Worm (Caenorhabditis elegans) whole organism, L4 larva: ENCODE measurements around the gene crb-3.

Experiments
- F10B5.3 ChIP-seq: sonication (generic microtip); optimal IDR thresholded peaks from 2 replicates; lab custom pipeline; 2016; ENCODE audit warnings: mild to moderate bottlenecking, missing genetic modification characterization, missing compliant biosample characterization
- F26F4.8 ChIP-seq: fragments of 200-800 bp; sonication (Bioruptor generic); conservative IDR thresholded peaks from 2 replicates; pipeline ENCODE4 v1.3.6; 2022; ENCODE audit warnings: missing genetic modification characterization, missing compliant biosample characterization
- F44E2.7 ChIP-seq: fragments of 200-800 bp; sonication (Bioruptor generic); IDR thresholded peaks from 2 replicates; pipeline ENCODE4 v2.1.2; 2022; ENCODE audit warnings: missing genetic modification characterization, missing compliant biosample characterization
- F49E8.2 ChIP-seq: sonication (generic microtip); optimal IDR thresholded peaks from 2 replicates; lab custom pipeline; 2016; ENCODE audit warnings: missing compliant biosample characterization, mild to moderate bottlenecking, missing genetic modification characterization, borderline replicate concordance
- T20F7.1 ChIP-seq: fragments of 200-800 bp; sonication (Bioruptor generic); optimal IDR thresholded peaks from 2 replicates; lab custom pipeline; 2018; ENCODE audit warnings: mild to moderate bottlenecking, missing genetic modification characterization, missing compliant biosample characterization
- T26A8.4 ChIP-seq: fragments of 200-800 bp; sonication (Bioruptor generic); IDR thresholded peaks from 2 replicates; pipeline ENCODE4 v1.3.6; 2022; ENCODE audit warnings: missing genetic modification characterization, missing compliant biosample characterization
- Y5F2A.4 ChIP-seq: fragments of 200-800 bp; sonication (Bioruptor generic); optimal IDR thresholded peaks from 2 replicates; lab custom pipeline; 2018; ENCODE audit warnings: mild to moderate bottlenecking, missing genetic modification characterization, missing compliant biosample characterization
- ZK337.2 ChIP-seq: fragments of 200-800 bp; sonication (Bioruptor generic); IDR thresholded peaks from 2 replicates; pipeline ENCODE4 v1.3.6; 2022; ENCODE audit warnings: missing genetic modification reagents, missing genetic modification characterization, missing compliant biosample characterization
- ZK546.5 ChIP-seq, 2 experiments: sonication (generic microtip); optimal IDR thresholded peaks; 2 replicates each; lab custom pipeline; 2017; ENCODE audit warnings: missing biosample characterization in 2 of 2, missing genetic modification characterization in 2 of 2
- attf-4 ChIP-seq: sonication (generic microtip); optimal IDR thresholded peaks from 3 replicates; lab custom pipeline; 2017; ENCODE audit warnings: missing biosample characterization, missing genetic modification characterization
- daf-12 ChIP-seq: fragments of 150-350 bp; optimal IDR thresholded peaks from 2 replicates; lab custom pipeline; 2014; ENCODE audit warnings: missing biosample characterization, missing genetic modification reagents, missing genetic modification characterization
- daf-16 ChIP-seq, 3 experiments: sonication (generic microtip); optimal IDR thresholded peaks; 2 replicates each; lab custom pipeline; 2016 to 2017; ENCODE audit warnings: missing genetic modification characterization in 3 of 3, missing genetic modification reagents in 3 of 3, mild to moderate bottlenecking in 2 of 3, missing compliant biosample characterization in 2 of 3, missing biosample characterization in 1 of 3, moderate library complexity in 1 of 3
- daf-19 ChIP-seq: fragments of 200-800 bp; sonication (Bioruptor generic); conservative IDR thresholded peaks from 2 replicates; pipeline ENCODE4 v1.3.6; 2022; ENCODE audit warnings: missing genetic modification characterization, missing compliant biosample characterization
- dmd-6 ChIP-seq: fragments of 200-800 bp; sonication (Bioruptor generic); IDR thresholded peaks from 2 replicates; pipeline ENCODE4 v1.3.6; 2022; ENCODE audit warnings: missing genetic modification reagents, missing genetic modification characterization, missing compliant biosample characterization
- dpl-1 ChIP-seq: fragments of 150-350 bp; optimal IDR thresholded peaks from 2 replicates; lab custom pipeline; 2014; ENCODE audit warnings: missing biosample characterization, missing genetic modification reagents, missing genetic modification characterization
- egl-27 ChIP-seq: sonication (generic microtip); optimal IDR thresholded peaks from 3 replicates; lab custom pipeline; 2017; ENCODE audit warnings: missing biosample characterization, missing genetic modification reagents, missing genetic modification characterization
- fos-1 ChIP-seq: fragments of 150-350 bp; optimal IDR thresholded peaks from 2 replicates; lab custom pipeline; 2014; ENCODE audit warnings: missing biosample characterization, missing genetic modification characterization
- gei-8 ChIP-seq: fragments of 200-800 bp; sonication (Bioruptor generic); optimal IDR thresholded peaks from 2 replicates; lab custom pipeline; 2018; ENCODE audit warnings: mild to moderate bottlenecking, missing genetic modification characterization, missing compliant biosample characterization
- hif-1 ChIP-seq, 2 experiments: sonication (generic microtip); optimal IDR thresholded peaks; 2 replicates each; lab custom pipeline; 2016 to 2017; ENCODE audit warnings: missing compliant biosample characterization in 2 of 2, missing genetic modification characterization in 2 of 2, missing genetic modification reagents in 2 of 2, missing genotype in 2 of 2, mild to moderate bottlenecking in 1 of 2
- hlh-11 ChIP-seq: fragments of 200-800 bp; sonication (Bioruptor generic); optimal IDR thresholded peaks from 2 replicates; lab custom pipeline; 2018; ENCODE audit warnings: mild to moderate bottlenecking, missing genetic modification characterization, missing compliant biosample characterization
- hmg-1.1 ChIP-seq: fragments of 200-800 bp; sonication (Bioruptor generic); IDR thresholded peaks from 2 replicates; pipeline ENCODE4 v1.3.6; 2022; ENCODE audit warnings: missing genetic modification reagents, missing genetic modification characterization, missing compliant biosample characterization
- lim-7 ChIP-seq: fragments of 200-800 bp; sonication (Bioruptor generic); IDR thresholded peaks from 2 replicates; pipeline ENCODE4 v1.3.6; 2022; ENCODE audit warnings: missing genetic modification characterization, missing compliant biosample characterization
- lin-15B ChIP-seq: fragments of 150-350 bp; sonication (generic microtip); optimal IDR thresholded peaks from 3 replicates; lab custom pipeline; 2014; ENCODE audit warnings: missing biosample characterization, missing genetic modification characterization
- lin-39 ChIP-seq: fragments of 150-350 bp; optimal IDR thresholded peaks from 2 replicates; lab custom pipeline; 2014; ENCODE audit warnings: missing biosample characterization, missing genetic modification reagents, missing genetic modification characterization
- madf-5 ChIP-seq, 2 experiments: fragments of 200-800 bp; sonication (Bioruptor generic); IDR thresholded peaks; 2 replicates each; pipeline ENCODE4 v1.3.6; 2022; ENCODE audit warnings: missing compliant biosample characterization in 2 of 2, missing genetic modification characterization in 2 of 2
- madf-9 ChIP-seq: fragments of 200-800 bp; sonication (Bioruptor generic); conservative IDR thresholded peaks from 2 replicates; pipeline ENCODE4 v1.3.6; 2022; ENCODE audit warnings: missing genetic modification reagents, missing genetic modification characterization, missing compliant biosample characterization
- mdt-29 ChIP-seq: fragments of 200-800 bp; sonication (Bioruptor generic); IDR thresholded peaks from 2 replicates; pipeline ENCODE4 v1.3.6; 2022; ENCODE audit warnings: missing genetic modification reagents, missing genetic modification characterization, missing compliant biosample characterization
- mxl-3 ChIP-seq: fragments of 200-800 bp; sonication (Bioruptor generic); optimal IDR thresholded peaks from 2 replicates; lab custom pipeline; 2018; ENCODE audit warnings: mild to moderate bottlenecking, missing genetic modification characterization, missing compliant biosample characterization
- nhr-11 ChIP-seq: fragments of 150-350 bp; optimal IDR thresholded peaks from 2 replicates; lab custom pipeline; 2014; ENCODE audit warnings: missing biosample characterization, missing genetic modification characterization
- nhr-237 ChIP-seq: sonication (generic microtip); optimal IDR thresholded peaks from 2 replicates; lab custom pipeline; 2017; ENCODE audit warnings: missing biosample characterization, missing genetic modification characterization
- nhr-25 ChIP-seq: sonication (generic microtip); optimal IDR thresholded peaks from 2 replicates; lab custom pipeline; 2017; ENCODE audit warnings: missing genetic modification characterization, mild to moderate bottlenecking, missing compliant biosample characterization, antibody characterized with exemption, moderate library complexity, borderline replicate concordance; ENCODE audit not compliant: insufficient read depth
- nhr-28 ChIP-seq: fragments of 150-350 bp; optimal IDR thresholded peaks from 2 replicates; lab custom pipeline; 2014; ENCODE audit warnings: missing biosample characterization, missing genetic modification characterization
- nhr-76 ChIP-seq: fragments of 150-350 bp; optimal IDR thresholded peaks from 2 replicates; lab custom pipeline; 2014; ENCODE audit warnings: missing biosample characterization, missing genetic modification characterization
- nhr-77 ChIP-seq: fragments of 150-350 bp; optimal IDR thresholded peaks from 2 replicates; lab custom pipeline; 2014; ENCODE audit warnings: missing biosample characterization, missing genetic modification characterization
- pha-4 ChIP-seq, 2 experiments: fragments of 150-350 bp in 1 of 2; fragments of 200-800 bp in 1 of 2; sonication (Bioruptor generic) in 1 of 2; IDR thresholded peaks in 1 of 2; optimal IDR thresholded peaks in 1 of 2; 2 replicates each; pipeline versions ENCODE4 v1.3.6 to Lab custom; 2014 to 2022; ENCODE audit warnings: missing genetic modification characterization in 2 of 2, missing genetic modification reagents in 2 of 2, missing biosample characterization in 1 of 2, missing compliant biosample characterization in 1 of 2
- php-3 ChIP-seq: fragments of 200-800 bp; sonication (Bioruptor generic); IDR thresholded peaks from 2 replicates; pipeline ENCODE4 v1.3.6; 2022; ENCODE audit warnings: missing genetic modification reagents, missing genetic modification characterization, missing compliant biosample characterization
- saeg-2 ChIP-seq: fragments of 200-800 bp; sonication (Bioruptor generic); IDR thresholded peaks from 2 replicates; pipeline ENCODE4 v1.3.6; 2022; ENCODE audit warnings: missing genetic modification reagents, missing genetic modification characterization, missing compliant biosample characterization
- skn-1 ChIP-seq: fragments of 150-350 bp; optimal IDR thresholded peaks from 2 replicates; lab custom pipeline; 2014; ENCODE audit warnings: missing biosample characterization, missing genetic modification characterization
- snpc-4 ChIP-seq: fragments of 150-350 bp; optimal IDR thresholded peaks from 2 replicates; lab custom pipeline; 2014; ENCODE audit warnings: missing biosample characterization, missing genetic modification characterization
- spr-1 ChIP-seq: sonication (generic microtip); optimal IDR thresholded peaks from 2 replicates; lab custom pipeline; 2016; ENCODE audit warnings: mild to moderate bottlenecking, missing genetic modification characterization, missing compliant biosample characterization
- tag-97 ChIP-seq: fragments of 200-800 bp; sonication (Bioruptor generic); IDR thresholded peaks from 2 replicates; pipeline ENCODE4 v1.3.6; 2022; ENCODE audit warnings: missing genetic modification characterization, missing compliant biosample characterization
- tra-1 ChIP-seq: fragments of 200-800 bp; sonication (Bioruptor generic); IDR thresholded peaks from 2 replicates; pipeline ENCODE4 v1.3.6; 2022; ENCODE audit warnings: missing genetic modification reagents, missing genetic modification characterization, missing compliant biosample characterization
- unc-130 ChIP-seq: sonication (generic microtip); optimal IDR thresholded peaks from 2 replicates; lab custom pipeline; 2016; ENCODE audit warnings: missing genetic modification reagents, missing genetic modification characterization, missing compliant biosample characterization
- unc-62 ChIP-seq, 3 experiments: fragments of 150-350 bp in 1 of 3; sonication (generic microtip); optimal IDR thresholded peaks in 2 of 3; peaks in 1 of 3; 1 replicate in 1 of 3; 2 replicates in 2 of 3; lab custom pipeline; 2014 to 2017; ENCODE audit warnings: missing biosample characterization in 3 of 3, missing genetic modification characterization in 3 of 3, missing genetic modification reagents in 3 of 3, missing genotype in 1 of 3
- vab-7 ChIP-seq: fragments of 200-800 bp; sonication (Bioruptor generic); IDR thresholded peaks from 2 replicates; pipeline ENCODE4 v1.3.6; 2022; ENCODE audit warnings: missing genetic modification reagents, missing genetic modification characterization, missing compliant biosample characterization
- zag-1 ChIP-seq: fragments of 150-350 bp; optimal IDR thresholded peaks from 2 replicates; lab custom pipeline; 2014; ENCODE audit warnings: missing biosample characterization, missing genetic modification characterization
- zfp-2 ChIP-seq: sonication (generic microtip); optimal IDR thresholded peaks from 2 replicates; lab custom pipeline; 2016; ENCODE audit warnings: mild to moderate bottlenecking, missing genetic modification characterization, missing compliant biosample characterization
- zip-2 ChIP-seq: fragments of 150-350 bp; optimal IDR thresholded peaks from 2 replicates; lab custom pipeline; 2014; ENCODE audit warnings: missing biosample characterization, missing genetic modification characterization

Gene crb-3

DNA sequence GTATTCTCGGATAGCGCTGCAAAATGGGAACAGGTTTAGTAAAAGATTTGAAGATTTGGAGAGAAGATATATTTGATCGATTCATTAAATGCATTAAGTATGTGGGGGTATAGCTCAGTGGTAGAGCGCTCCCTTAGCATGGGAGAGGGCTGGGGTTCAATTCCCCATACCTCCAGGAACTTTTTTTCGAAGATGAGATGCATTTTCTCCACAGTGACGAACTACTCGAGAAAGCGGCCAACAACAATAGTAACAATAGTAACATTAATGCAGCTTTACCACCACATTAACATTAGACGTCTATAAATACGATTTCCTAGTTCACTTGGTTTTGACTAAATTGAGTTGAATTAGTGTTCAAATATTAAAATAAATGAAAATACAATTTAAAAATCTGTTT, 34.1 kb downstream of the crb-3 start (continued):
- TF ChIP-seq vab-7 (GFP tag; lab: Robert Waterston, UW) (peak; percentile 78), nhr-25 (tag; lab: Kevin White, UChicago) (no peak), hmg-1.1 (GFP tag; lab: Robert Waterston, UW) (no peak; the same call in 1 of the 2 replicates), hif-1 (tag; optimal IDR thresholded peaks at IDR 0.05; lab: Kevin White, UChicago) (no peak), ZK546.5 (tag; optimal IDR thresholded peaks at IDR 0.05; lab: Kevin White, UChicago) (no peak), snpc-4 (tag; lab: Kevin White, UChicago) (no peak), nhr-28 (tag; lab: Kevin White, UChicago) (no peak), mdt-29 (GFP tag; lab: Robert Waterston, UW) (peak; percentile 49; the same call in 1 of the 2 replicates), fos-1 (tag; lab: Kevin White, UChicago) (no peak), dpl-1 (GFP tag; lab: Kevin White, UChicago) (no peak), dmd-6 (no peak), madf-5 (GFP tag; IDR thresholded peaks at IDR 0.05; lab: Robert Waterston, UW) (no peak), tag-97 (no peak), zag-1 (tag; lab: Kevin White, UChicago) (no peak), pha-4 (GFP tag; IDR thresholded peaks at IDR 0.05; lab: Robert Waterston, UW) (peak; percentile 69; the same call in 1 of the 2 replicates), pha-4 (tag; optimal IDR thresholded peaks at IDR 0.05; lab: Kevin White, UChicago) (no peak), F44E2.7 (GFP tag; lab: Robert Waterston, UW) (peak; percentile 65; the same call in 1 of the 2 replicates), T20F7.1 (GFP tag; lab: Kevin White, UChicago) (no peak), Y5F2A.4 (GFP tag; lab: Kevin White, UChicago) (peak; percentile 29), F26F4.8 (GFP tag; lab: Robert Waterston, UW) (peak; percentile 59; the same call in 1 of the 2 replicates), saeg-2 (no peak), lim-7 (GFP tag; lab: Robert Waterston, UW) (peak; percentile 89), mxl-3 (GFP tag; lab: Kevin White, UChicago) (peak; percentile 26), lin-39 (no peak), ZK337.2 (peak; percentile 30; the same call in 1 of the 2 replicates), T26A8.4 (GFP tag; lab: Robert Waterston, UW) (peak; percentile 60), nhr-76 (tag; lab: Kevin White, UChicago) (no peak), nhr-237 (no peak), php-3 (GFP tag; lab: Robert Waterston, UW) (no peak), gei-8 (peak; percentile 26), egl-27 (no peak), skn-1 (no peak), madf-9 (GFP tag; lab: Robert Waterston, UW) (peak; percentile 56; the same call in 1 of the 2 replicates), nhr-11 (tag; lab: Kevin White, UChicago) (no peak), zfp-2 (tag; lab: Kevin White, UChicago) (no peak), hlh-11 (tag; lab: Kevin White, UChicago) (peak; percentile 23), daf-12 (tag; lab: Kevin White, UChicago) (no peak)

DNA sequence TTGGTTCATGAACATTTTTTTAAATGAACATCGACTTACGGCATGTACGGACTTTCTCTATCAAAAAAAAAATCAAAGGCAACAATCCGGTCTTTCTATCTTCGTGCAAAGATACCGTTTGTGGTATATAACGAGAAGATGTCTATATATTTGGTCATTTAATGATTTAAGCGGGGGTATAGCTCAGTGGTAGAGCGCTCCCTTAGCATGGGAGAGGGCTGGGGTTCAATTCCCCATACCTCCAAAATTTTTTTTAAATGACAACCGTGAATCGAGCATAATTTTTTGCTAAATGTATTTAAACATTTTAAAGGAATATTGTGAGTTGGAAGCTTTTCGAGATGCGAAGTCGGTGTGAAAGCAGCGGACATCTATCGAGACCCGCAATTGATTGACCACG, 35.1 kb downstream of the crb-3 start:
- TF ChIP-seq unc-62 (GFP tag; optimal IDR thresholded peaks at IDR 0.05 in 1 of 2; lab: Kevin White, UChicago) = no peak
- TF ChIP-seq unc-62 (tag; optimal IDR thresholded peaks at IDR 0.05; lab: Kevin White, UChicago) = no peak
- TF ChIP-seq vab-7 (GFP tag; lab: Robert Waterston, UW) = peak; percentile 71
- TF ChIP-seq daf-19 (GFP tag; lab: Robert Waterston, UW) = peak; percentile 60; the same call in 1 of the 2 replicates
- peak; percentile 11 for TF ChIP-seq F49E8.2 (tag; lab: Kevin White, UChicago)
- TF ChIP-seq T26A8.4 (GFP tag; lab: Robert Waterston, UW) = no peak; the same call in none of the 2 replicates
- peak; percentile 26 for TF ChIP-seq spr-1 (tag; lab: Kevin White, UChicago)
- TF ChIP-seq dmd-6 = peak; percentile 43
- no peak for TF ChIP-seq nhr-237
- TF ChIP-seq daf-12 (tag; lab: Kevin White, UChicago) = no peak
- no peak for TF ChIP-seq F10B5.3 (tag; lab: Kevin White, UChicago)
- TF ChIP-seq lin-39 = no peak
- TF ChIP-seq tra-1 (GFP tag; lab: Robert Waterston, UW) = peak; percentile 64
- TF ChIP-seq daf-16 (GFP tag; optimal IDR thresholded peaks at IDR 0.05; lab: Kevin White, UChicago) = peak in 1 of 2 experiments; percentile 85
- TF ChIP-seq daf-16 (tag; optimal IDR thresholded peaks at IDR 0.05; lab: Kevin White, UChicago) = no peak
- TF ChIP-seq F44E2.7 (GFP tag; lab: Robert Waterston, UW) = 0 out of 2 replicates have a peak, but pooled peaks have one; percentile 82
- TF ChIP-seq attf-4 (tag; lab: Kevin White, UChicago) = no peak
- TF ChIP-seq tag-97 = no peak
- TF ChIP-seq mdt-29 (GFP tag; lab: Robert Waterston, UW) = 0 out of 2 replicates have a peak, but pooled peaks have one; percentile 8
- no peak for TF ChIP-seq lin-15B (tag; lab: Kevin White, UChicago)
- peak; percentile 34 to 67; a peak in 1 of 4 replicates for TF ChIP-seq madf-5 (GFP tag; IDR thresholded peaks at IDR 0.05; lab: Robert Waterston, UW)
- no peak for TF ChIP-seq zip-2
- TF ChIP-seq unc-130 (GFP tag; lab: Kevin White, UChicago) = peak; percentile 15
- TF ChIP-seq nhr-77 (tag; lab: Kevin White, UChicago) = no peak
